Worm (Caenorhabditis elegans) whole organism, mixed stage, embryonic: Measurements from ENCODE around the gene F54D5.15.
A peak's percentile ranks its signal among the peaks of the same experiment; 100 is the strongest.

Source experiments
- M03D4.4 ChIP-seq: sonication (generic microtip); optimal IDR thresholded peaks from 2 replicates; lab custom pipeline; 2017; ENCODE audit warnings: mild to moderate bottlenecking, missing genetic modification characterization, missing compliant biosample characterization
- bed-3 ChIP-seq: fragments of 200-800 bp; sonication (Bioruptor generic); optimal IDR thresholded peaks from 3 replicates; lab custom pipeline; 2018; ENCODE audit warnings: mild to moderate bottlenecking, missing genetic modification characterization, moderate library complexity, missing compliant biosample characterization
- blmp-1 ChIP-seq: fragments of 150-350 bp; optimal IDR thresholded peaks from 2 replicates; lab custom pipeline; 2014; ENCODE audit warnings: missing biosample characterization, missing genetic modification characterization
- ceh-39 ChIP-seq: fragments of 150-350 bp; optimal IDR thresholded peaks from 2 replicates; lab custom pipeline; 2014; ENCODE audit warnings: missing biosample characterization, missing genetic modification characterization
- ceh-43 ChIP-seq: fragments of 200-800 bp; sonication (Bioruptor generic); optimal IDR thresholded peaks from 2 replicates; lab custom pipeline; 2018; ENCODE audit warnings: mild to moderate bottlenecking, missing genetic modification characterization, moderate library complexity, missing compliant biosample characterization
- ces-1 ChIP-seq: fragments of 150-350 bp; optimal IDR thresholded peaks from 2 replicates; lab custom pipeline; 2014; ENCODE audit warnings: missing biosample characterization, missing genetic modification reagents, missing genetic modification characterization
- cnd-1 ChIP-seq: fragments of 200-800 bp; sonication (Bioruptor generic); optimal IDR thresholded peaks from 2 replicates; lab custom pipeline; 2018; ENCODE audit warnings: mild to moderate bottlenecking, missing genetic modification characterization, missing compliant biosample characterization
- drap-1 ChIP-seq: fragments of 200-800 bp; sonication (Bioruptor generic); optimal IDR thresholded peaks from 3 replicates; lab custom pipeline; 2018; ENCODE audit warnings: mild to moderate bottlenecking, missing genetic modification characterization, missing compliant biosample characterization
- elt-1 ChIP-seq: sonication (generic microtip); optimal IDR thresholded peaks from 2 replicates; lab custom pipeline; 2017; ENCODE audit warnings: missing genetic modification characterization, mild to moderate bottlenecking, missing compliant biosample characterization, antibody characterized with exemption, moderate library complexity, borderline replicate concordance; ENCODE audit not compliant: insufficient read depth
- elt-3 ChIP-seq: fragments of 150-350 bp; optimal IDR thresholded peaks from 2 replicates; lab custom pipeline; 2014; ENCODE audit warnings: missing biosample characterization, missing genetic modification characterization
- flh-1 ChIP-seq: fragments of 200-800 bp; sonication (Bioruptor generic); optimal IDR thresholded peaks from 2 replicates; lab custom pipeline; 2018; ENCODE audit warnings: mild to moderate bottlenecking, missing genetic modification characterization, moderate library complexity, missing compliant biosample characterization
- ham-2 ChIP-seq: fragments of 200-800 bp; sonication (Bioruptor generic); optimal IDR thresholded peaks from 2 replicates; lab custom pipeline; 2018; ENCODE audit warnings: mild to moderate bottlenecking, missing genetic modification characterization, missing compliant biosample characterization
- hlh-1 ChIP-seq: fragments of 150-350 bp; optimal IDR thresholded peaks from 2 replicates; lab custom pipeline; 2014; ENCODE audit warnings: missing biosample characterization, missing genetic modification reagents, missing genetic modification characterization
- lin-13 ChIP-seq: fragments of 150-350 bp; optimal IDR thresholded peaks from 2 replicates; lab custom pipeline; 2014; ENCODE audit warnings: missing biosample characterization, missing genetic modification characterization
- lin-32 ChIP-seq: fragments of 200-800 bp; sonication (Bioruptor generic); optimal IDR thresholded peaks from 2 replicates; lab custom pipeline; 2018; ENCODE audit warnings: mild to moderate bottlenecking, missing genetic modification characterization, missing compliant biosample characterization
- lsy-2 ChIP-seq: fragments of 150-350 bp; optimal IDR thresholded peaks from 2 replicates; lab custom pipeline; 2014; ENCODE audit warnings: missing biosample characterization, missing genetic modification characterization
- mep-1 ChIP-seq: fragments of 150-350 bp; optimal IDR thresholded peaks from 2 replicates; lab custom pipeline; 2017; ENCODE audit warnings: missing biosample characterization, missing genetic modification reagents, missing genetic modification characterization, inconsistent platforms
- mls-2 ChIP-seq: sonication (generic microtip); optimal IDR thresholded peaks from 2 replicates; lab custom pipeline; 2016; ENCODE audit warnings: mild to moderate bottlenecking, missing genetic modification characterization, moderate library complexity, missing compliant biosample characterization
- nhr-2 ChIP-seq: fragments of 150-350 bp; optimal IDR thresholded peaks from 2 replicates; lab custom pipeline; 2014; ENCODE audit warnings: missing biosample characterization, missing genetic modification characterization
- nhr-237 ChIP-seq: fragments of 150-350 bp; optimal IDR thresholded peaks from 2 replicates; lab custom pipeline; 2014; ENCODE audit warnings: missing biosample characterization, missing genetic modification characterization
- nhr-28 ChIP-seq: fragments of 150-350 bp; optimal IDR thresholded peaks from 2 replicates; lab custom pipeline; 2014; ENCODE audit warnings: missing biosample characterization, missing genetic modification characterization
- nhr-76 ChIP-seq: sonication (generic microtip); optimal IDR thresholded peaks from 2 replicates; lab custom pipeline; 2017; ENCODE audit warnings: missing biosample characterization, missing genetic modification characterization
- pha-4 ChIP-seq: fragments of 150-350 bp; optimal IDR thresholded peaks from 2 replicates; lab custom pipeline; 2018; ENCODE audit warnings: missing biosample characterization, missing genetic modification reagents, missing genetic modification characterization
- sem-2 ChIP-seq: fragments of 200-800 bp; sonication (Bioruptor generic); optimal IDR thresholded peaks from 2 replicates; lab custom pipeline; 2018; ENCODE audit warnings: mild to moderate bottlenecking, missing genetic modification characterization, missing compliant biosample characterization
- sptf-1 ChIP-seq: sonication (generic microtip); optimal IDR thresholded peaks from 2 replicates; lab custom pipeline; 2017; ENCODE audit warnings: mild to moderate bottlenecking, missing genetic modification characterization, moderate library complexity, missing compliant biosample characterization
- tbx-8 ChIP-seq: fragments of 200-800 bp; sonication (Bioruptor generic); optimal IDR thresholded peaks from 2 replicates; lab custom pipeline; 2018; ENCODE audit warnings: mild to moderate bottlenecking, missing genetic modification characterization, moderate library complexity, missing compliant biosample characterization
- unc-120 ChIP-seq: sonication (generic microtip); optimal IDR thresholded peaks from 2 replicates; lab custom pipeline; 2017; ENCODE audit warnings: missing genetic modification characterization, missing compliant biosample characterization; ENCODE audit not compliant: poor library complexity, severe bottlenecking
- unc-62 ChIP-seq: fragments of 150-350 bp; optimal IDR thresholded peaks from 2 replicates; lab custom pipeline; 2014; ENCODE audit warnings: missing biosample characterization, missing genetic modification reagents, missing genetic modification characterization
- zip-8 ChIP-seq: fragments of 150-350 bp; optimal IDR thresholded peaks from 2 replicates; lab custom pipeline; 2014; ENCODE audit warnings: missing biosample characterization, missing genetic modification characterization
- ztf-11 ChIP-seq: fragments of 150-350 bp; optimal IDR thresholded peaks from 2 replicates; lab custom pipeline; 2014; ENCODE audit warnings: missing biosample characterization, missing genetic modification characterization

The F54D5.15 gene

ce11 chrII:11536505-11536904 lies 27.5 kb downstream of the F54D5.15 start:
- TF ChIP-seq ces-1 (GFP tag; lab: Kevin White, UChicago) (peak; percentile 36), zip-8 (no peak)

ce11 chrII:11535924-11536323 lies 28.1 kb downstream of the F54D5.15 start:
- peak; percentile 99 for TF ChIP-seq zip-8
- no peak for TF ChIP-seq ceh-39 (tag; lab: Kevin White, UChicago)

ce11 chrII:11535429-11535828 lies 28.6 kb downstream of the F54D5.15 start:
- peak; percentile 45 for TF ChIP-seq unc-62 (GFP tag; lab: Kevin White, UChicago)
- TF ChIP-seq ceh-39 (tag; lab: Kevin White, UChicago): peak; percentile 41
- no peak for TF ChIP-seq lin-13 (tag; lab: Kevin White, UChicago)
- TF ChIP-seq nhr-237 (tag; lab: Kevin White, UChicago): no peak
- TF ChIP-seq elt-1 (tag; lab: Kevin White, UChicago): no peak
- TF ChIP-seq M03D4.4: no peak
- TF ChIP-seq ces-1 (GFP tag; lab: Kevin White, UChicago): peak; percentile 35
- TF ChIP-seq drap-1: peak; percentile 61
- no peak for TF ChIP-seq unc-120 (tag; lab: Kevin White, UChicago)
- TF ChIP-seq hlh-1 (tag; lab: Kevin White, UChicago): no peak
- peak; percentile 66 for TF ChIP-seq cnd-1 (tag; lab: Kevin White, UChicago)
- no peak for TF ChIP-seq nhr-76 (tag; lab: Kevin White, UChicago)
- TF ChIP-seq mls-2 (tag; lab: Kevin White, UChicago): peak; percentile 73
- peak; percentile 22 for TF ChIP-seq ztf-11 (tag; lab: Kevin White, UChicago)
- no peak for TF ChIP-seq tbx-8 (GFP tag; lab: Kevin White, UChicago)
- no peak for TF ChIP-seq elt-3
- no peak for TF ChIP-seq nhr-28 (tag; lab: Kevin White, UChicago)
- TF ChIP-seq ceh-43: peak; percentile 20
- peak; percentile 82 for TF ChIP-seq nhr-2 (tag; lab: Kevin White, UChicago)
- TF ChIP-seq sptf-1 (tag; lab: Kevin White, UChicago): peak; percentile 76
- peak; percentile 40 for TF ChIP-seq sem-2 (GFP tag; lab: Kevin White, UChicago)
- no peak for TF ChIP-seq bed-3
- TF ChIP-seq, all 35 proteins: peak for 11

- peak; percentile 57 for TF ChIP-seq drap-1
- TF ChIP-seq lin-32 (GFP tag; lab: Kevin White, UChicago): peak; percentile 56
- TF ChIP-seq nhr-237 (tag; lab: Kevin White, UChicago): peak; percentile 1
- TF ChIP-seq M03D4.4: peak; percentile 49
- TF ChIP-seq ham-2 (GFP tag; lab: Kevin White, UChicago): peak; percentile 26
- TF ChIP-seq lsy-2 (tag; lab: Kevin White, UChicago): peak; percentile 46
- TF ChIP-seq hlh-1 (tag; lab: Kevin White, UChicago): peak; percentile 7
- peak; percentile 52 for TF ChIP-seq mls-2 (tag; lab: Kevin White, UChicago)
- TF ChIP-seq pha-4 (tag; lab: Kevin White, UChicago): peak; percentile 22
- peak; percentile 77 for TF ChIP-seq lin-13 (tag; lab: Kevin White, UChicago)
- peak; percentile 85 for TF ChIP-seq mep-1 (tag; lab: Kevin White, UChicago)
- TF ChIP-seq unc-120 (tag; lab: Kevin White, UChicago): peak; percentile 79
- peak; percentile 68 for TF ChIP-seq cnd-1 (tag; lab: Kevin White, UChicago)
- TF ChIP-seq ces-1 (GFP tag; lab: Kevin White, UChicago): peak; percentile 61
- TF ChIP-seq tbx-8 (GFP tag; lab: Kevin White, UChicago): peak; percentile 6
- TF ChIP-seq bed-3: peak; percentile 17
- peak; percentile 95 for TF ChIP-seq sptf-1 (tag; lab: Kevin White, UChicago)
Measured at ce11 chrII:11534429-11535099, 29.5 kb downstream of the F54D5.15 start, which contains the start of gene Y62F5A.12. Gene Y62F5A.12, minus strand, starts transcription at chrII:11534479.

DNA sequence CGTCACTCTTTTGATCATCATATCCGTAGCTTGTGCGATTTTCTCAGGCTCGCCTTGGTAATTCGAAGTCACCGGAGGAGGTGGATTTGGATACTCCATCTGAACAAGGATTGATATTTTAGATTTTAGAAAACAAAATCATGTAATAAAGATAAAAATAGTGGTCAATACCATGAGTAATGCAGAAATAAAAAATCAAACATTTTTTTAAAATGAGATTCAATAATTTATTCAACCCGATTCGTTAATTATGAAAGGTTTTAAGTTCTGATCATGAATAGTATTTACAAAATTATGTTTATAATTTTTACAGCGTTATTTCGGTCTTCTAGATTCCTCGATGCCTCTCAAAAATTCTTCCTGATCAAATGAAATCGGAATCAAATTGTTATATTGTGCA lies 30.3 kb downstream of the F54D5.15 start, which contains the start of gene mdt-8:
TSS of gene mdt-8 (minus strand) at position 101 of the 400 bp plus-strand sequence.
- TF ChIP-seq lin-32 (GFP tag; lab: Kevin White, UChicago): no peak
- no peak for TF ChIP-seq hlh-1 (tag; lab: Kevin White, UChicago)
- no peak for TF ChIP-seq unc-120 (tag; lab: Kevin White, UChicago)
- no peak for TF ChIP-seq zip-8
- no peak for TF ChIP-seq bed-3
- no peak for TF ChIP-seq ceh-39 (tag; lab: Kevin White, UChicago)
- no peak for TF ChIP-seq nhr-28 (tag; lab: Kevin White, UChicago)
- no peak for TF ChIP-seq tbx-8 (GFP tag; lab: Kevin White, UChicago)
- no peak for TF ChIP-seq blmp-1 (tag; lab: Kevin White, UChicago)
- no peak for TF ChIP-seq ztf-11 (tag; lab: Kevin White, UChicago)
- TF ChIP-seq ces-1 (GFP tag; lab: Kevin White, UChicago): no peak
- TF ChIP-seq flh-1: no peak
